Worm (Caenorhabditis elegans) whole organism, mixed stage, embryonic: ENCODE measurements around the gene lag-2.

Experiments used
- blmp-1 ChIP-seq: fragments of 150-350 bp; optimal IDR thresholded peaks from 2 replicates; lab custom pipeline; 2014; ENCODE audit warnings: missing biosample characterization, missing genetic modification characterization
- ceh-39 ChIP-seq: fragments of 150-350 bp; optimal IDR thresholded peaks from 2 replicates; lab custom pipeline; 2014; ENCODE audit warnings: missing biosample characterization, missing genetic modification characterization
- ceh-43 ChIP-seq: fragments of 200-800 bp; sonication (Bioruptor generic); optimal IDR thresholded peaks from 2 replicates; lab custom pipeline; 2018; ENCODE audit warnings: mild to moderate bottlenecking, missing genetic modification characterization, moderate library complexity, missing compliant biosample characterization
- drap-1 ChIP-seq: fragments of 200-800 bp; sonication (Bioruptor generic); optimal IDR thresholded peaks from 3 replicates; lab custom pipeline; 2018; ENCODE audit warnings: mild to moderate bottlenecking, missing genetic modification characterization, missing compliant biosample characterization
- elt-1 ChIP-seq: sonication (generic microtip); optimal IDR thresholded peaks from 2 replicates; lab custom pipeline; 2017; ENCODE audit warnings: missing genetic modification characterization, mild to moderate bottlenecking, missing compliant biosample characterization, antibody characterized with exemption, moderate library complexity, borderline replicate concordance; ENCODE audit not compliant: insufficient read depth
- ham-2 ChIP-seq: fragments of 200-800 bp; sonication (Bioruptor generic); optimal IDR thresholded peaks from 2 replicates; lab custom pipeline; 2018; ENCODE audit warnings: mild to moderate bottlenecking, missing genetic modification characterization, missing compliant biosample characterization
- hlh-1 ChIP-seq: fragments of 150-350 bp; optimal IDR thresholded peaks from 2 replicates; lab custom pipeline; 2014; ENCODE audit warnings: missing biosample characterization, missing genetic modification reagents, missing genetic modification characterization
- lin-32 ChIP-seq: fragments of 200-800 bp; sonication (Bioruptor generic); optimal IDR thresholded peaks from 2 replicates; lab custom pipeline; 2018; ENCODE audit warnings: mild to moderate bottlenecking, missing genetic modification characterization, missing compliant biosample characterization
- mep-1 ChIP-seq: fragments of 150-350 bp; optimal IDR thresholded peaks from 2 replicates; lab custom pipeline; 2017; ENCODE audit warnings: missing biosample characterization, missing genetic modification reagents, missing genetic modification characterization, inconsistent platforms
- nhr-237 ChIP-seq: fragments of 150-350 bp; optimal IDR thresholded peaks from 2 replicates; lab custom pipeline; 2014; ENCODE audit warnings: missing biosample characterization, missing genetic modification characterization
- sem-2 ChIP-seq: fragments of 200-800 bp; sonication (Bioruptor generic); optimal IDR thresholded peaks from 2 replicates; lab custom pipeline; 2018; ENCODE audit warnings: mild to moderate bottlenecking, missing genetic modification characterization, missing compliant biosample characterization
- unc-39 ChIP-seq: fragments of 150-350 bp; optimal IDR thresholded peaks from 2 replicates; lab custom pipeline; 2014; ENCODE audit warnings: missing biosample characterization, missing genetic modification characterization
- unc-62 ChIP-seq: fragments of 150-350 bp; optimal IDR thresholded peaks from 2 replicates; lab custom pipeline; 2014; ENCODE audit warnings: missing biosample characterization, missing genetic modification reagents, missing genetic modification characterization
- zip-8 ChIP-seq: fragments of 150-350 bp; optimal IDR thresholded peaks from 2 replicates; lab custom pipeline; 2014; ENCODE audit warnings: missing biosample characterization, missing genetic modification characterization
- ztf-11 ChIP-seq: fragments of 150-350 bp; optimal IDR thresholded peaks from 2 replicates; lab custom pipeline; 2014; ENCODE audit warnings: missing biosample characterization, missing genetic modification characterization

lag-2 gene

ce11 chrV:3236610-3237009 lies 48.5 kb downstream of the lag-2 start, which contains the start of the genes K08D9.9 and str-16:
TSS of gene K08D9.9 (minus strand) at chrV:3236710.
TSS of gene str-16 (plus strand) at chrV:3236875.
- TF ChIP-seq nhr-237 (tag; lab: Kevin White, UChicago) (no peak), ceh-39 (no peak), ham-2 (GFP tag; lab: Kevin White, UChicago) (no peak), hlh-1 (tag; lab: Kevin White, UChicago) (no peak), zip-8 (tag; lab: Kevin White, UChicago) (no peak), sem-2 (no peak), drap-1 (no peak), blmp-1 (tag; lab: Kevin White, UChicago) (no peak), unc-39 (tag; lab: Kevin White, UChicago) (no peak), ztf-11 (tag; lab: Kevin White, UChicago) (no peak), mep-1 (tag; lab: Kevin White, UChicago) (no peak), elt-1 (no peak), ceh-43 (GFP tag; lab: Kevin White, UChicago) (no peak), lin-32 (no peak), unc-62 (GFP tag; lab: Kevin White, UChicago) (no peak)
